Worm (Caenorhabditis elegans) whole organism, L4 larva: Measurements from ENCODE around the gene F22B5.10.
A peak's percentile ranks its signal among the peaks of the same experiment; 100 is the strongest.

Source experiments
- D1046.2 ChIP-seq: fragments of 200-800 bp; sonication (Bioruptor generic); IDR thresholded peaks from 2 replicates; pipeline ENCODE4 v1.3.6; 2022; ENCODE audit warnings: missing genetic modification characterization, missing compliant biosample characterization
- F10B5.3 ChIP-seq: sonication (generic microtip); optimal IDR thresholded peaks from 2 replicates; lab custom pipeline; 2016; ENCODE audit warnings: mild to moderate bottlenecking, missing genetic modification characterization, missing compliant biosample characterization
- F26F4.8 ChIP-seq: fragments of 200-800 bp; sonication (Bioruptor generic); conservative IDR thresholded peaks from 2 replicates; pipeline ENCODE4 v1.3.6; 2022; ENCODE audit warnings: missing genetic modification characterization, missing compliant biosample characterization
- F49E8.2 ChIP-seq: sonication (generic microtip); optimal IDR thresholded peaks from 2 replicates; lab custom pipeline; 2016; ENCODE audit warnings: missing compliant biosample characterization, mild to moderate bottlenecking, missing genetic modification characterization, borderline replicate concordance
- T20F7.1 ChIP-seq: fragments of 200-800 bp; sonication (Bioruptor generic); optimal IDR thresholded peaks from 2 replicates; lab custom pipeline; 2018; ENCODE audit warnings: mild to moderate bottlenecking, missing genetic modification characterization, missing compliant biosample characterization
- Y105C5A.15 ChIP-seq: fragments of 200-800 bp; sonication (Bioruptor generic); IDR thresholded peaks from 2 replicates; pipeline ENCODE4 v1.3.6; 2022; ENCODE audit warnings: missing genetic modification characterization, missing compliant biosample characterization
- Y48G9A.11 ChIP-seq: fragments of 200-800 bp; sonication (Bioruptor generic); IDR thresholded peaks from 2 replicates; pipeline ENCODE4 v1.3.6; 2022; ENCODE audit warnings: missing genetic modification reagents, missing genetic modification characterization, missing compliant biosample characterization
- Y5F2A.4 ChIP-seq: fragments of 200-800 bp; sonication (Bioruptor generic); optimal IDR thresholded peaks from 2 replicates; lab custom pipeline; 2018; ENCODE audit warnings: mild to moderate bottlenecking, missing genetic modification characterization, missing compliant biosample characterization
- Y75B8A.6 ChIP-seq: fragments of 200-800 bp; sonication (Bioruptor generic); IDR thresholded peaks from 2 replicates; pipeline ENCODE4 v1.3.6; 2022; ENCODE audit warnings: missing genetic modification reagents, missing genetic modification characterization, missing compliant biosample characterization
- ZK337.2 ChIP-seq: fragments of 200-800 bp; sonication (Bioruptor generic); IDR thresholded peaks from 2 replicates; pipeline ENCODE4 v1.3.6; 2022; ENCODE audit warnings: missing genetic modification reagents, missing genetic modification characterization, missing compliant biosample characterization
- aha-1 ChIP-seq: fragments of 150-350 bp; peaks from one replicate; lab custom pipeline; 2014; ENCODE audit warnings: missing biosample characterization, missing genetic modification characterization
- aly-2 ChIP-seq: sonication (generic microtip); optimal IDR thresholded peaks from 2 replicates; lab custom pipeline; 2018; ENCODE audit warnings: missing biosample characterization, missing genetic modification characterization
- ceh-28 ChIP-seq: fragments of 150-350 bp; optimal IDR thresholded peaks from 2 replicates; lab custom pipeline; 2014; ENCODE audit warnings: missing biosample characterization, missing genetic modification reagents, missing genetic modification characterization
- ceh-32 ChIP-seq: sonication (generic microtip); optimal IDR thresholded peaks from 2 replicates; lab custom pipeline; 2016; ENCODE audit warnings: mild to moderate bottlenecking, missing genetic modification characterization, missing compliant biosample characterization; ENCODE audit not compliant: poor library complexity
- ceh-62 ChIP-seq: sonication (generic microtip); optimal IDR thresholded peaks from 2 replicates; lab custom pipeline; 2017; ENCODE audit warnings: missing biosample characterization, missing genetic modification characterization
- ces-1 ChIP-seq: fragments of 150-350 bp; sonication (generic microtip); optimal IDR thresholded peaks from 4 replicates; lab custom pipeline; 2014; ENCODE audit warnings: missing biosample characterization, missing genetic modification reagents, missing genetic modification characterization
- daf-12 ChIP-seq: fragments of 150-350 bp; optimal IDR thresholded peaks from 2 replicates; lab custom pipeline; 2014; ENCODE audit warnings: missing biosample characterization, missing genetic modification reagents, missing genetic modification characterization
- daf-16 ChIP-seq, 3 experiments: sonication (generic microtip); optimal IDR thresholded peaks; 2 replicates each; lab custom pipeline; 2016 to 2017; ENCODE audit warnings: missing genetic modification characterization in 3 of 3, missing genetic modification reagents in 3 of 3, mild to moderate bottlenecking in 2 of 3, missing compliant biosample characterization in 2 of 3, missing biosample characterization in 1 of 3, moderate library complexity in 1 of 3
- daf-19 ChIP-seq: fragments of 200-800 bp; sonication (Bioruptor generic); conservative IDR thresholded peaks from 2 replicates; pipeline ENCODE4 v1.3.6; 2022; ENCODE audit warnings: missing genetic modification characterization, missing compliant biosample characterization
- dmd-6 ChIP-seq: fragments of 200-800 bp; sonication (Bioruptor generic); IDR thresholded peaks from 2 replicates; pipeline ENCODE4 v1.3.6; 2022; ENCODE audit warnings: missing genetic modification reagents, missing genetic modification characterization, missing compliant biosample characterization
- dpl-1 ChIP-seq: fragments of 150-350 bp; optimal IDR thresholded peaks from 2 replicates; lab custom pipeline; 2014; ENCODE audit warnings: missing biosample characterization, missing genetic modification reagents, missing genetic modification characterization
- duxl-1 ChIP-seq: sonication (generic microtip); optimal IDR thresholded peaks from 2 replicates; lab custom pipeline; 2016; ENCODE audit warnings: mild to moderate bottlenecking, missing genetic modification characterization, moderate library complexity, missing compliant biosample characterization; ENCODE audit not compliant: poor library complexity
- egl-27 ChIP-seq: sonication (generic microtip); optimal IDR thresholded peaks from 3 replicates; lab custom pipeline; 2017; ENCODE audit warnings: missing biosample characterization, missing genetic modification reagents, missing genetic modification characterization
- fkh-10 ChIP-seq: fragments of 150-350 bp; optimal IDR thresholded peaks from 2 replicates; lab custom pipeline; 2014; ENCODE audit warnings: missing biosample characterization, missing genetic modification reagents, missing genetic modification characterization
- hlh-11 ChIP-seq: fragments of 200-800 bp; sonication (Bioruptor generic); optimal IDR thresholded peaks from 2 replicates; lab custom pipeline; 2018; ENCODE audit warnings: mild to moderate bottlenecking, missing genetic modification characterization, missing compliant biosample characterization
- hlh-30 ChIP-seq: sonication (generic microtip); optimal IDR thresholded peaks from 2 replicates; lab custom pipeline; 2017; ENCODE audit warnings: antibody characterized with exemption, mild to moderate bottlenecking, missing genetic modification characterization, missing compliant biosample characterization; ENCODE audit not compliant: insufficient read depth
- lin-1 ChIP-seq: fragments of 200-800 bp; sonication (Bioruptor generic); IDR thresholded peaks from 2 replicates; pipeline ENCODE4 v1.3.6; 2022; ENCODE audit warnings: missing genetic modification reagents, missing genetic modification characterization, missing compliant biosample characterization
- lin-13 ChIP-seq: fragments of 150-350 bp; optimal IDR thresholded peaks from 2 replicates; lab custom pipeline; 2014; ENCODE audit warnings: missing biosample characterization, missing genetic modification reagents, missing genetic modification characterization
- lin-39 ChIP-seq: fragments of 150-350 bp; optimal IDR thresholded peaks from 2 replicates; lab custom pipeline; 2014; ENCODE audit warnings: missing biosample characterization, missing genetic modification reagents, missing genetic modification characterization
- lir-3 ChIP-seq: sonication (generic microtip); optimal IDR thresholded peaks from 2 replicates; lab custom pipeline; 2016; ENCODE audit warnings: mild to moderate bottlenecking, missing genetic modification characterization, missing compliant biosample characterization
- lsy-2 ChIP-seq, 2 experiments: fragments of 150-350 bp in 1 of 2; sonication (generic microtip) in 1 of 2; optimal IDR thresholded peaks; 2 replicates each; lab custom pipeline; 2014 to 2017; ENCODE audit warnings: missing biosample characterization in 2 of 2, missing genetic modification characterization in 2 of 2
- madf-5 ChIP-seq, 2 experiments: fragments of 200-800 bp; sonication (Bioruptor generic); IDR thresholded peaks; 2 replicates each; pipeline ENCODE4 v1.3.6; 2022; ENCODE audit warnings: missing compliant biosample characterization in 2 of 2, missing genetic modification characterization in 2 of 2
- madf-9 ChIP-seq: fragments of 200-800 bp; sonication (Bioruptor generic); conservative IDR thresholded peaks from 2 replicates; pipeline ENCODE4 v1.3.6; 2022; ENCODE audit warnings: missing genetic modification reagents, missing genetic modification characterization, missing compliant biosample characterization
- mes-2 ChIP-seq: sonication (generic microtip); optimal IDR thresholded peaks from 2 replicates; lab custom pipeline; 2016; ENCODE audit warnings: missing genotype, mild to moderate bottlenecking, missing genetic modification characterization, missing compliant biosample characterization; ENCODE audit not compliant: poor library complexity, severe bottlenecking
- nhr-102 ChIP-seq: sonication (generic microtip); optimal IDR thresholded peaks from 2 replicates; lab custom pipeline; 2016; ENCODE audit warnings: mild to moderate bottlenecking, missing genetic modification characterization, moderate library complexity, missing compliant biosample characterization
- nhr-48 ChIP-seq: sonication (generic microtip); optimal IDR thresholded peaks from 2 replicates; lab custom pipeline; 2016; ENCODE audit warnings: mild to moderate bottlenecking, missing genetic modification characterization, missing compliant biosample characterization
- nhr-6 ChIP-seq: fragments of 150-350 bp; optimal IDR thresholded peaks from 2 replicates; lab custom pipeline; 2014; ENCODE audit warnings: missing biosample characterization, missing genetic modification characterization
- nhr-77 ChIP-seq: fragments of 150-350 bp; optimal IDR thresholded peaks from 2 replicates; lab custom pipeline; 2014; ENCODE audit warnings: missing biosample characterization, missing genetic modification characterization
- pha-4 ChIP-seq, 2 experiments: fragments of 150-350 bp in 1 of 2; fragments of 200-800 bp in 1 of 2; sonication (Bioruptor generic) in 1 of 2; IDR thresholded peaks in 1 of 2; optimal IDR thresholded peaks in 1 of 2; 2 replicates each; pipeline versions ENCODE4 v1.3.6 to Lab custom; 2014 to 2022; ENCODE audit warnings: missing genetic modification characterization in 2 of 2, missing genetic modification reagents in 2 of 2, missing biosample characterization in 1 of 2, missing compliant biosample characterization in 1 of 2
- rbr-2 ChIP-seq: sonication (generic microtip); optimal IDR thresholded peaks from 2 replicates; lab custom pipeline; 2016; ENCODE audit warnings: missing genotype, missing genetic modification characterization, missing compliant biosample characterization
- sdz-12 ChIP-seq: fragments of 200-800 bp; sonication (Bioruptor generic); optimal IDR thresholded peaks from 2 replicates; lab custom pipeline; 2018; ENCODE audit warnings: mild to moderate bottlenecking, missing genetic modification characterization, missing compliant biosample characterization
- skn-1 ChIP-seq: fragments of 150-350 bp; optimal IDR thresholded peaks from 2 replicates; lab custom pipeline; 2014; ENCODE audit warnings: missing biosample characterization, missing genetic modification characterization
- snpc-4 ChIP-seq: fragments of 150-350 bp; optimal IDR thresholded peaks from 2 replicates; lab custom pipeline; 2014; ENCODE audit warnings: missing biosample characterization, missing genetic modification characterization
- spr-1 ChIP-seq: sonication (generic microtip); optimal IDR thresholded peaks from 2 replicates; lab custom pipeline; 2016; ENCODE audit warnings: mild to moderate bottlenecking, missing genetic modification characterization, missing compliant biosample characterization
- spr-3 ChIP-seq: fragments of 200-800 bp; sonication (Bioruptor generic); optimal IDR thresholded peaks from 2 replicates; lab custom pipeline; 2018; ENCODE audit warnings: mild to moderate bottlenecking, missing genetic modification characterization, missing compliant biosample characterization
- unc-62 ChIP-seq, 3 experiments: fragments of 150-350 bp in 1 of 3; sonication (generic microtip); optimal IDR thresholded peaks in 2 of 3; peaks in 1 of 3; 1 replicate in 1 of 3; 2 replicates in 2 of 3; lab custom pipeline; 2014 to 2017; ENCODE audit warnings: missing biosample characterization in 3 of 3, missing genetic modification characterization in 3 of 3, missing genetic modification reagents in 3 of 3, missing genotype in 1 of 3
- zag-1 ChIP-seq: fragments of 150-350 bp; optimal IDR thresholded peaks from 2 replicates; lab custom pipeline; 2014; ENCODE audit warnings: missing biosample characterization, missing genetic modification characterization
- zip-2 ChIP-seq: fragments of 150-350 bp; optimal IDR thresholded peaks from 2 replicates; lab custom pipeline; 2014; ENCODE audit warnings: missing biosample characterization, missing genetic modification characterization
- ztf-11 ChIP-seq: fragments of 150-350 bp; optimal IDR thresholded peaks from 2 replicates; lab custom pipeline; 2014; ENCODE audit warnings: missing biosample characterization, missing genetic modification characterization
- ztf-7 ChIP-seq: fragments of 150-350 bp; optimal IDR thresholded peaks from 2 replicates; lab custom pipeline; 2014; ENCODE audit warnings: missing biosample characterization, missing genetic modification characterization

The F22B5.10 gene

DNA sequence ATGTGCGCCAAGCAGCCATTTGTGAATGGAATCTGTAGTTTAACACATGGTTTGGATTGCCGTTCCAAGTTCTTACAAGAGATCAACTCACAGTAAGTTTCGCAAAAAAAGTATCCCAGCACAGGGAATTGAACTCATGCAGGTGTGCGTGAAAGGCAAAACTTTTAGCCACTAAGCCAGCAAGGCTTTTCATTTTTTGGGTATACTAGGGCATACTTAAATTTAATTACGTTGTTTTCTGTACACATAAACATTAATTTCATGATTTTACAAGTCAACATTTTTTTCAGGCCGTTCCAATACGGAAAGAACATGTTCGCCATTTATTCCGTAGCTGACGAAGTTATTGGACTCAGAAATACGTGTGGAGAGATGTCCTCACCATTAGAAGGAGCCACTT is 25.5 kb upstream of the F22B5.10 start (continued):
- TF ChIP-seq skn-1 (tag; lab: Kevin White, UChicago) (no peak), Y75B8A.6 (GFP tag; lab: Robert Waterston, UW) (peak; percentile 82; the same call in 1 of the 2 replicates), lin-13 (GFP tag; lab: Kevin White, UChicago) (no peak), ceh-32 (tag; lab: Kevin White, UChicago) (no peak), daf-16 (GFP tag; optimal IDR thresholded peaks at IDR 0.05; lab: Kevin White, UChicago) (peak; percentile 37 to 88), daf-16 (tag; optimal IDR thresholded peaks at IDR 0.05; lab: Kevin White, UChicago) (no peak), dpl-1 (GFP tag; lab: Kevin White, UChicago) (no peak), F10B5.3 (peak; percentile 79), zip-2 (no peak), spr-3 (GFP tag; lab: Kevin White, UChicago) (peak; percentile 82), T20F7.1 (GFP tag; lab: Kevin White, UChicago) (peak; percentile 29), lin-39 (no peak), Y105C5A.15 (GFP tag; lab: Robert Waterston, UW) (0 out of 2 replicates have a peak, but pooled peaks have one; percentile 48), aly-2 (tag; lab: Kevin White, UChicago) (no peak), unc-62 (GFP tag; optimal IDR thresholded peaks at IDR 0.05 in 1 of 2; lab: Kevin White, UChicago) (no peak), unc-62 (tag; optimal IDR thresholded peaks at IDR 0.05; lab: Kevin White, UChicago) (no peak), ceh-28 (no peak), nhr-6 (no peak), mes-2 (tag; lab: Kevin White, UChicago) (peak; percentile 79), F49E8.2 (tag; lab: Kevin White, UChicago) (peak; percentile 59), dmd-6 (GFP tag; lab: Robert Waterston, UW) (peak; percentile 20; the same call in 1 of the 2 replicates), lsy-2 (tag; optimal IDR thresholded peaks at IDR 0.05; lab: Kevin White, UChicago) (peak in 1 of 2 experiments; percentile 32), pha-4 (GFP tag; IDR thresholded peaks at IDR 0.05; lab: Robert Waterston, UW) (peak; percentile 92), pha-4 (tag; optimal IDR thresholded peaks at IDR 0.05; lab: Kevin White, UChicago) (no peak), zag-1 (no peak), ztf-7 (tag; lab: Kevin White, UChicago) (peak; percentile 1), madf-5 (GFP tag; IDR thresholded peaks at IDR 0.05; lab: Robert Waterston, UW) (peak; percentile 72 to 77; a peak in 3 of 4 replicates), F26F4.8 (peak; percentile 99), hlh-11 (tag; lab: Kevin White, UChicago) (peak; percentile 4), hlh-30 (tag; lab: Kevin White, UChicago) (no peak), spr-1 (tag; lab: Kevin White, UChicago) (peak; percentile 84), ztf-11 (tag; lab: Kevin White, UChicago) (no peak), lir-3 (peak; percentile 85), Y48G9A.11 (GFP tag; lab: Robert Waterston, UW) (peak; percentile 84), fkh-10 (GFP tag; lab: Kevin White, UChicago) (no peak), aha-1 (tag; lab: Kevin White, UChicago) (peak; percentile 87), lin-1 (GFP tag; lab: Robert Waterston, UW) (peak; percentile 75), madf-9 (GFP tag; lab: Robert Waterston, UW) (no peak), ZK337.2 (GFP tag; lab: Robert Waterston, UW) (0 out of 2 replicates have a peak, but pooled peaks have one; percentile 25), daf-12 (tag; lab: Kevin White, UChicago) (no peak), ceh-62 (tag; lab: Kevin White, UChicago) (no peak), ces-1 (GFP tag; lab: Kevin White, UChicago) (no peak), nhr-77 (tag; lab: Kevin White, UChicago) (no peak), nhr-48 (tag; lab: Kevin White, UChicago) (peak; percentile 46), Y5F2A.4 (GFP tag; lab: Kevin White, UChicago) (peak; percentile 88), nhr-102 (tag; lab: Kevin White, UChicago) (peak; percentile 55), rbr-2 (tag; lab: Kevin White, UChicago) (peak; percentile 28), snpc-4 (tag; lab: Kevin White, UChicago) (no peak), duxl-1 (tag; lab: Kevin White, UChicago) (peak; percentile 80), daf-19 (GFP tag; lab: Robert Waterston, UW) (peak; percentile 86), D1046.2 (GFP tag; lab: Robert Waterston, UW) (peak; percentile 88), egl-27 (tag; lab: Kevin White, UChicago) (no peak), sdz-12 (no peak)
